Worm (Caenorhabditis elegans) whole organism, L3 larva: ENCODE data around the gene F46G10.2.

ENCODE experiments used
- ceh-82 ChIP-seq: fragments of 150-350 bp; optimal IDR thresholded peaks from 2 replicates; lab custom pipeline; 2014; ENCODE audit warnings: missing biosample characterization, missing genetic modification characterization
- egl-27 ChIP-seq: sonication (generic microtip); optimal IDR thresholded peaks from 4 replicates; lab custom pipeline; 2017; ENCODE audit warnings: missing biosample characterization, missing genetic modification reagents, missing genetic modification characterization
- elt-3 ChIP-seq, 3 experiments: fragments of 150-350 bp in 1 of 3; sonication (generic microtip) in 2 of 3; optimal IDR thresholded peaks; 2 replicates in 2 of 3; 4 replicates in 1 of 3; lab custom pipeline; 2014 to 2017; ENCODE audit warnings: missing biosample characterization in 3 of 3, missing genetic modification characterization in 3 of 3
- nhr-12 ChIP-seq: fragments of 150-350 bp; optimal IDR thresholded peaks from 2 replicates; lab custom pipeline; 2014; ENCODE audit warnings: missing biosample characterization, missing genetic modification characterization
- nhr-28 ChIP-seq: fragments of 150-350 bp; optimal IDR thresholded peaks from 2 replicates; lab custom pipeline; 2014; ENCODE audit warnings: missing biosample characterization, missing genetic modification characterization
- nhr-76 ChIP-seq: fragments of 150-350 bp; sonication (generic microtip); optimal IDR thresholded peaks from 5 replicates; lab custom pipeline; 2014; ENCODE audit warnings: missing biosample characterization, missing genetic modification characterization
- zag-1 ChIP-seq: fragments of 150-350 bp; optimal IDR thresholded peaks from 2 replicates; lab custom pipeline; 2014; ENCODE audit warnings: missing biosample characterization, missing genetic modification characterization

DNA sequence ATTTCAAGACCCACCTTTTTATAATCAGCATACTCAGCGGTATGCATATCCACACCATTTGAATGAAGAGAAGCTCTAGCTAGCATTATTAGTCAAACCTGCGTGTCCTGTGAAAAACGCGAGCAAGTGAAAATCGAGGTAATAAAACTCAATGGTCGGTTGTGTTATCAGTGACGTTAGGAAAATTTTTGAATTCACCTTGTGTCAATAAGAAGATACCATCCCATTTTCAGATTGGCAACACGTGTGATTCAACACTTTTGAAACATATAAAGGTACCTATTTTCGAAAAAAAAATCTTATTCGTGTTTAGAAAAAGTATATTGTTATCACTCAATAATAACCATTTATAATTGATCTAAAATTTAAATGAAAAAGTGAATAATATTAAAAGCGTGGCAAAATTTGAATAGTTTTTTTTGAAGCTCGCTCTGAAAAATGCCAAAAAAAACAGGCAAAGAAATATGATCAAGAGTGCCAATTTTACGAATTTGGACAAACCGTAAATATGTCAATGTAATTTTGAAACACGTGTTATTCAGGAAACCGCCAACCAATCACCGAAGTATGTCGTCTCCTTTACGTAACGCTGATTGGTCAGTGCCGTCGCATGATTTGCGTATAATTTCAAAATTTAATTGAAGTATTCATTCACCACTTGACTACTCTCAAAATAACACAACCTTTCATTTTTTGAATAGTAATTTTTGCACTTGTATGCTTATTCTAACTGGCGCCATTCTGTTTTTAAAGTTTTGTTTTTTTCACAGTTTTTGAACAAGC lies 10.9 kb upstream of the F46G10.2 start, which contains the start of gene F46G10.1:
- no peak for TF ChIP-seq egl-27 (tag; lab: Kevin White, UChicago)
- TF ChIP-seq nhr-76, result no peak
- no peak for TF ChIP-seq zag-1
- TF ChIP-seq elt-3 (tag; optimal IDR thresholded peaks at IDR 0.05; lab: Kevin White, UChicago), result no peak
- no peak for TF ChIP-seq nhr-28
- TF ChIP-seq nhr-12, result no peak
- no peak for TF ChIP-seq ceh-82 (tag; lab: Kevin White, UChicago)
